Worm (Caenorhabditis elegans) whole organism, L1 larva: Measurements from ENCODE around the gene kle-2.

ENCODE experiments used
- C04F5.9 ChIP-seq: sonication (generic microtip); optimal IDR thresholded peaks from 2 replicates; lab custom pipeline; 2016; ENCODE audit warnings: missing genetic modification characterization, missing compliant biosample characterization
- C16A3.4 ChIP-seq: fragments of 150-350 bp; optimal IDR thresholded peaks from 2 replicates; lab custom pipeline; 2014; ENCODE audit warnings: missing biosample characterization, missing genetic modification characterization
- alr-1 ChIP-seq: fragments of 200-800 bp; sonication (Bioruptor generic); optimal IDR thresholded peaks from 2 replicates; lab custom pipeline; 2018; ENCODE audit warnings: borderline replicate concordance, mild to moderate bottlenecking, missing genetic modification characterization, missing compliant biosample characterization
- aly-2 ChIP-seq: fragments of 150-350 bp; optimal IDR thresholded peaks from 2 replicates; lab custom pipeline; 2014; ENCODE audit warnings: missing biosample characterization, missing genetic modification characterization
- ama-1 ChIP-seq: fragments of 150-350 bp; optimal IDR thresholded peaks from 2 replicates; lab custom pipeline; 2014
- blmp-1 ChIP-seq: fragments of 150-350 bp; optimal IDR thresholded peaks from 2 replicates; lab custom pipeline; 2014; ENCODE audit warnings: missing biosample characterization, missing genetic modification characterization
- ceh-8 ChIP-seq: fragments of 200-800 bp; sonication (Bioruptor generic); optimal IDR thresholded peaks from 2 replicates; lab custom pipeline; 2018; ENCODE audit warnings: mild to moderate bottlenecking, missing genetic modification characterization, moderate library complexity, missing compliant biosample characterization
- ceh-82 ChIP-seq, 3 experiments: fragments of 150-350 bp in 1 of 3; sonication (generic microtip) in 2 of 3; optimal IDR thresholded peaks; 2 replicates each; lab custom pipeline; 2014 to 2017; ENCODE audit warnings: missing biosample characterization in 3 of 3, missing genetic modification characterization in 3 of 3
- ces-1 ChIP-seq: fragments of 150-350 bp; optimal IDR thresholded peaks from 2 replicates; lab custom pipeline; 2014; ENCODE audit warnings: missing biosample characterization, missing genetic modification reagents, missing genetic modification characterization
- dpl-1 ChIP-seq, 3 experiments: fragments of 150-350 bp in 2 of 3; sonication (generic microtip) in 1 of 3; optimal IDR thresholded peaks; 2 replicates each; lab custom pipeline; 2014 to 2017; ENCODE audit warnings: missing biosample characterization in 3 of 3, missing genetic modification characterization in 3 of 3, missing genetic modification reagents in 3 of 3
- dsc-1 ChIP-seq: sonication (generic microtip); optimal IDR thresholded peaks from 2 replicates; lab custom pipeline; 2016; ENCODE audit warnings: mild to moderate bottlenecking, missing genetic modification characterization, missing compliant biosample characterization
- efl-1 ChIP-seq, 4 experiments: fragments of 150-350 bp; optimal IDR thresholded peaks in 3 of 4; peaks in 1 of 4; 1 replicate in 1 of 4; 2 replicates in 3 of 4; lab custom pipeline; 2014; ENCODE audit warnings: missing biosample characterization in 2 of 4, missing genetic modification characterization in 2 of 4, missing genetic modification reagents in 2 of 4
- egl-13 ChIP-seq: sonication (generic microtip); optimal IDR thresholded peaks from 2 replicates; lab custom pipeline; 2016; ENCODE audit warnings: missing genotype, missing genetic modification reagents, missing genetic modification characterization, missing compliant biosample characterization
- elt-3 ChIP-seq, 6 experiments: fragments of 150-350 bp in 1 of 6; sonication (generic microtip); optimal IDR thresholded peaks; 2 replicates each; lab custom pipeline; 2017 to 2018; ENCODE audit warnings: missing biosample characterization in 6 of 6, missing genetic modification characterization in 6 of 6, inconsistent platforms in 1 of 6
- fkh-8 ChIP-seq: sonication (generic microtip); optimal IDR thresholded peaks from 2 replicates; lab custom pipeline; 2016; ENCODE audit warnings: mild to moderate bottlenecking, missing genetic modification characterization, missing compliant biosample characterization
- fos-1 ChIP-seq: fragments of 150-350 bp; optimal IDR thresholded peaks from 2 replicates; lab custom pipeline; 2014; ENCODE audit warnings: missing biosample characterization, missing genetic modification characterization
- grh-1 ChIP-seq: fragments of 200-800 bp; sonication (Bioruptor generic); IDR thresholded peaks from 2 replicates; pipeline ENCODE4 v1.3.6; 2022; ENCODE audit warnings: missing genetic modification reagents, missing genetic modification characterization, missing compliant biosample characterization
- hlh-4 ChIP-seq: sonication (generic microtip); optimal IDR thresholded peaks from 2 replicates; lab custom pipeline; 2016; ENCODE audit warnings: mild to moderate bottlenecking, missing genetic modification characterization, missing compliant biosample characterization
- irx-1 ChIP-seq: sonication (generic microtip); optimal IDR thresholded peaks from 2 replicates; lab custom pipeline; 2016; ENCODE audit warnings: missing genetic modification characterization, missing compliant biosample characterization
- isw-1 ChIP-seq: fragments of 200-800 bp; sonication (Bioruptor generic); IDR thresholded peaks from 2 replicates; pipeline ENCODE4 v1.3.6; 2022; ENCODE audit warnings: missing genetic modification characterization, missing compliant biosample characterization
- lin-15B ChIP-seq: fragments of 150-350 bp; sonication (generic microtip); optimal IDR thresholded peaks from 3 replicates; lab custom pipeline; 2014; ENCODE audit warnings: missing biosample characterization, missing genetic modification characterization
- lin-35 ChIP-seq, 2 experiments: fragments of 150-350 bp; optimal IDR thresholded peaks; 2 replicates each; lab custom pipeline; 2014; ENCODE audit warnings: missing biosample characterization in 2 of 2, missing genetic modification characterization in 2 of 2, missing genetic modification reagents in 2 of 2
- lir-3 ChIP-seq: sonication (generic microtip); optimal IDR thresholded peaks from 2 replicates; lab custom pipeline; 2016; ENCODE audit warnings: mild to moderate bottlenecking, missing genetic modification characterization, moderate library complexity, missing compliant biosample characterization; ENCODE audit not compliant: poor library complexity
- lsy-2 ChIP-seq, 2 experiments: fragments of 150-350 bp; optimal IDR thresholded peaks; 2 replicates each; lab custom pipeline; 2014; ENCODE audit warnings: missing biosample characterization in 2 of 2, missing genetic modification characterization in 2 of 2
- nhr-20 ChIP-seq: sonication (generic microtip); optimal IDR thresholded peaks from 2 replicates; lab custom pipeline; 2016; ENCODE audit warnings: mild to moderate bottlenecking, missing genetic modification characterization, missing compliant biosample characterization
- nhr-28 ChIP-seq: fragments of 150-350 bp; optimal IDR thresholded peaks from 2 replicates; lab custom pipeline; 2014; ENCODE audit warnings: missing biosample characterization, missing genetic modification characterization
- nhr-47 ChIP-seq: sonication (generic microtip); optimal IDR thresholded peaks from 2 replicates; lab custom pipeline; 2016; ENCODE audit warnings: mild to moderate bottlenecking, missing genetic modification characterization, moderate library complexity, missing compliant biosample characterization
- nhr-71 ChIP-seq: sonication (generic microtip); optimal IDR thresholded peaks from 2 replicates; lab custom pipeline; 2016; ENCODE audit warnings: mild to moderate bottlenecking, missing genetic modification characterization, moderate library complexity, missing compliant biosample characterization
- nhr-76 ChIP-seq: sonication (generic microtip); optimal IDR thresholded peaks from 2 replicates; lab custom pipeline; 2017; ENCODE audit warnings: missing biosample characterization, missing genetic modification characterization
- nhr-77 ChIP-seq: fragments of 150-350 bp; optimal IDR thresholded peaks from 2 replicates; lab custom pipeline; 2014; ENCODE audit warnings: missing biosample characterization, missing genetic modification characterization
- nhr-84 ChIP-seq: sonication (generic microtip); optimal IDR thresholded peaks from 2 replicates; lab custom pipeline; 2017; ENCODE audit warnings: missing biosample characterization, missing genetic modification characterization
- pqm-1 ChIP-seq: sonication (generic microtip); optimal IDR thresholded peaks from 3 replicates; lab custom pipeline; 2017; ENCODE audit warnings: missing biosample characterization, missing genetic modification characterization
- rnt-1 ChIP-seq: sonication (generic microtip); optimal IDR thresholded peaks from 2 replicates; lab custom pipeline; 2016; ENCODE audit warnings: mild to moderate bottlenecking, missing genetic modification characterization, moderate library complexity, missing compliant biosample characterization
- skn-1 ChIP-seq: fragments of 150-350 bp; optimal IDR thresholded peaks from 2 replicates; lab custom pipeline; 2014; ENCODE audit warnings: missing biosample characterization, missing genetic modification characterization
- snu-23 ChIP-seq: sonication (generic microtip); optimal IDR thresholded peaks from 2 replicates; lab custom pipeline; 2016; ENCODE audit warnings: missing genetic modification characterization, missing compliant biosample characterization
- sptf-1 ChIP-seq: fragments of 150-350 bp; optimal IDR thresholded peaks from 2 replicates; lab custom pipeline; 2014; ENCODE audit warnings: missing biosample characterization, missing genetic modification characterization
- swsn-7 ChIP-seq: sonication (generic microtip); optimal IDR thresholded peaks from 2 replicates; lab custom pipeline; 2016; ENCODE audit warnings: missing genetic modification characterization, missing compliant biosample characterization
- tbx-2 ChIP-seq: sonication (generic microtip); optimal IDR thresholded peaks from 2 replicates; lab custom pipeline; 2016; ENCODE audit warnings: missing genetic modification characterization, missing compliant biosample characterization
- tlp-1 ChIP-seq: fragments of 150-350 bp; optimal IDR thresholded peaks from 2 replicates; lab custom pipeline; 2014; ENCODE audit warnings: missing biosample characterization, missing genetic modification characterization
- unc-62 ChIP-seq: fragments of 150-350 bp; optimal IDR thresholded peaks from 2 replicates; lab custom pipeline; 2014; ENCODE audit warnings: missing biosample characterization, missing genetic modification reagents, missing genetic modification characterization
- unc-86 ChIP-seq: sonication (generic microtip); optimal IDR thresholded peaks from 2 replicates; lab custom pipeline; 2016; ENCODE audit warnings: missing genetic modification characterization, missing compliant biosample characterization
- xbp-1 ChIP-seq: sonication (generic microtip); optimal IDR thresholded peaks from 2 replicates; lab custom pipeline; 2016; ENCODE audit warnings: missing genetic modification characterization, missing compliant biosample characterization

kle-2 gene

DNA sequence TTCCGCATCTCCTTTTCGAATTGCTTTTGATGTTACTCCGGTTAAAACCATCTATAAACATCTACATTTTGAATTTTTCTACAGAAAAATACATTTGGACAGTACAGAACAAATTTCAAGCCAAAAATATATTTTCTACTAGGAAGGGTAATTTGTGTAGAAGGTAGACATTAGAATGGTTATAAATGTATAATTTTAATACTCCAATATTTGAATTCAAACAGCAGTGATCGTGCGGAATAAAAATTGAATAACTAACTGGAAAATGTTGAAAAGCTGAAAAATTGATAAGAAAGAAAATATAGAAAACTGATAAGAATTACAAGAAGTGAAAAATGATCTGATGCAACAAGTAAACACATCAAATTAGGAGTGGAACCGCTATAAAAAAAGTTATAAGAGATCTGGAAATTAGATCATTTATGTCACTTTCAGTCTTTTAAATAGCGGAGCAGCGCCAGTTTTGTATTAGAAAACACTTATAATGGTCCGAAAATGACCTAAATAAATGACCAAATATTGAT lies 5.5 kb downstream of the kle-2 start, which contains the start of gene gsto-1:
TSS of gene gsto-1 (minus strand) at position 51 of the 524 bp plus-strand sequence.
- TF ChIP-seq irx-1 (tag; lab: Kevin White, UChicago): no peak
- TF ChIP-seq, all 84 proteins: peak for 0

DNA sequence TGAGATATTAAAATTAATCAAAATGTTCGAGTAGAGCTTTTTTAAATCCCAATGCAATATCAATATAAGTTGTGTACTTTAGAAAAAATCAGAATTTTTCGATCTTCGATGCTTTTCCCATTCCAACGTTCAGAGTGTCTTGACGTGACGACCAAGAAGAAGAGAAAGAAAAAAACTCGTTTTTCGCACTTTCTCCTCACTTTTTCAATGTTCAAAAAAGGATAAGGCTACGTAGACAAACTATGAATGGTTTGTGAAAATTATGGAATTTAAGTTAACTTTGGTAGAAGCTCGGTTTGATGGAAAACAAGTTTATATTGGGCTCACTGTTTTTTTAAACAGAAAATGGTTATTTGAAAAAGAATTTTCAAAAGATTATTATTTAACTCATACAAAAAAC lies 6.2 kb downstream of the kle-2 start:
- TF ChIP-seq nhr-77 (tag; lab: Kevin White, UChicago) (no peak), nhr-71 (tag; lab: Kevin White, UChicago) (no peak), blmp-1 (peak; percentile 54), unc-62 (GFP tag; lab: Kevin White, UChicago) (no peak), fos-1 (no peak), efl-1 (optimal IDR thresholded peaks at IDR 0.05; lab: Kevin White, UChicago) (no peak), efl-1 (GFP tag; optimal IDR thresholded peaks at IDR 0.05 in 1 of 2; lab: Kevin White, UChicago) (peak in 1 of 2 experiments; percentile 56)

- TF ChIP-seq blmp-1: peak; percentile 6
- no peak for TF ChIP-seq nhr-47 (tag; lab: Kevin White, UChicago)
- TF ChIP-seq ama-1 (lab: Kevin White, UChicago): peak; percentile 70
- TF ChIP-seq, all 84 proteins: peak for 2
Observed at ce11 chrIII:7948802-7949201, 7.3 kb downstream of the kle-2 start, which contains the start of gene col-90. Gene col-90 (plus strand): TSS chrIII:7948838.

- TF ChIP-seq efl-1 (optimal IDR thresholded peaks at IDR 0.05; lab: Kevin White, UChicago) (no peak), efl-1 (GFP tag; optimal IDR thresholded peaks at IDR 0.05 in 1 of 2; lab: Kevin White, UChicago) (peak in 1 of 2 experiments; percentile 58), pqm-1 (tag; lab: Kevin White, UChicago) (no peak)
Observed at ce11 chrIII:7950447-7950846, 8.9 kb downstream of the kle-2 start.

DNA sequence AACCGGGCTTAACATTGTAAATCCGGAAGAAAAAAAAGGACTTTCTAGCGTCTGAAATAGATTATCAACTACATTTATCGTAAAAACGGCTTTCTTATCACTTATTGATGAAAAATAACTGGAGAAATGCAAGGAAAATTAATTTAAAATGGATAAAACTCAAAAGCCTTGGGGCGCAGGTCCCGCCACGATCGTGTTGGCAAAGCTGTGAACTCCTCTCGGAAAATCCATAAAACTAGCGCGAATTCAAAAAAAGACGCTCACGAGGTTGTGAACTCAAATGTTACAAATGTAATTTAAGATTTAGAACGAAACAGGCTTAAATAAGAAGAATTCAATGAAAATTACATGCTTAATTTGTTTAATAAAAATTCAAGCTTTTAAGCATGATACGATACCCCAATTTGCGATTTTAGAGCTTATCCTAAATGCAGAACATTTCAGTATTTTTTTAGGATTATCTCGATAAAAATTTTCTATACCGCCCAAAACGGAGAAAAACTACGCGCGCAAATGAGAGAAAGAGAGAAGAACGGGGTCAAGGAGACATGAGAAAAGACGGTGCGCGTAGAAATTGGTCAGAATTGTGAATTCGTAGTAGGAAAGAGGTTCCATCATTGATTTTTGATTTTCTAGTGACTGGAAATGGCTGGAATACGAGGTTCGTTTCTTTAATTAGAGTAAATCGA lies 10.7 kb downstream of the kle-2 start, which contains the start of gene C29E4.15:
TSS of gene C29E4.15 (plus strand) at position 547 of the 689 bp plus-strand sequence.
- TF ChIP-seq egl-13 (tag; lab: Kevin White, UChicago) (no peak), sptf-1 (tag; lab: Kevin White, UChicago) (no peak), nhr-47 (tag; lab: Kevin White, UChicago) (peak; percentile 58), tlp-1 (tag; lab: Kevin White, UChicago) (no peak), ces-1 (no peak), dsc-1 (no peak), snu-23 (GFP tag; lab: Kevin White, UChicago) (peak; percentile 58), rnt-1 (peak; percentile 68), swsn-7 (tag; lab: Kevin White, UChicago) (peak; percentile 47), nhr-20 (tag; lab: Kevin White, UChicago) (peak; percentile 48), ceh-82 (tag; optimal IDR thresholded peaks at IDR 0.05; lab: Kevin White, UChicago) (peak in 1 of 3 experiments; percentile 43), unc-86 (tag; lab: Kevin White, UChicago) (peak; percentile 40), fkh-8 (tag; lab: Kevin White, UChicago) (peak; percentile 29), nhr-84 (no peak), grh-1 (GFP tag; lab: Robert Waterston, UW) (no peak), dpl-1 (GFP tag; optimal IDR thresholded peaks at IDR 0.05; lab: Kevin White, UChicago) (peak; percentile 79 to 92 (median 84)), lin-35 (GFP tag; optimal IDR thresholded peaks at IDR 0.05; lab: Kevin White, UChicago) (peak; percentile 74 to 91), lir-3 (tag; lab: Kevin White, UChicago) (no peak), ama-1 (lab: Kevin White, UChicago) (no peak), isw-1 (GFP tag; lab: Robert Waterston, UW) (peak; percentile 33; the same call in 1 of the 2 replicates), nhr-28 (tag; lab: Kevin White, UChicago) (no peak), xbp-1 (tag; lab: Kevin White, UChicago) (peak; percentile 37), nhr-76 (no peak), tbx-2 (tag; lab: Kevin White, UChicago) (peak; percentile 21), lsy-2 (tag; optimal IDR thresholded peaks at IDR 0.05; lab: Kevin White, UChicago) (peak; percentile 53 to 73), C04F5.9 (tag; lab: Kevin White, UChicago) (no peak), nhr-71 (tag; lab: Kevin White, UChicago) (peak; percentile 70), blmp-1 (peak; percentile 64), ceh-8 (GFP tag; lab: Kevin White, UChicago) (no peak), alr-1 (tag; lab: Kevin White, UChicago) (no peak), aly-2 (no peak), lin-15B (peak; percentile 17), elt-3 (tag; optimal IDR thresholded peaks at IDR 0.05; lab: Kevin White, UChicago) (no peak), skn-1 (tag; lab: Kevin White, UChicago) (peak; percentile 34), C16A3.4 (tag; lab: Kevin White, UChicago) (no peak), hlh-4 (tag; lab: Kevin White, UChicago) (no peak)
